Fruit fly (Drosophila melanogaster): ENCODE results near the gene CG9135.

The CG9135 gene

dm6 chr2L:6098479-6099269 is 48.1 kb downstream of the CG9135 start, which contains the start of gene CG9175 (continued):
- no peak for TF ChIP-seq CkIIα-i1 (GFP tag; IDR thresholded peaks at IDR 0.05)
- peak; percentile 30 for TF ChIP-seq Mad (GFP tag; optimal IDR thresholded peaks at IDR 0.05)
- no peak for TF ChIP-seq CG16779 (GFP tag; IDR thresholded peaks at IDR 0.05)
- TF ChIP-seq gro (GFP tag; optimal IDR thresholded peaks at IDR 0.05), result peak; percentile 83
- TF ChIP-seq CG17829 (tag; optimal IDR thresholded peaks at IDR 0.05), result peak; percentile 74
- no peak for TF ChIP-seq CG7357 (GFP tag; IDR thresholded peaks at IDR 0.05)
- no peak for TF ChIP-seq Doc2 (GFP tag; IDR thresholded peaks at IDR 0.05)
- peak; percentile 14 for TF ChIP-seq CG4854 (GFP tag; optimal IDR thresholded peaks at IDR 0.05)
- TF ChIP-seq CG1792 (GFP tag; optimal IDR thresholded peaks at IDR 0.05), result peak; percentile 15
- peak; percentile 87 for TF ChIP-seq CG14860 (GFP tag; IDR thresholded peaks at IDR 0.05; ENCODE audit: partially characterized antibody)
- TF ChIP-seq disco-r (GFP tag; optimal IDR thresholded peaks at IDR 0.05), result no peak
- peak; percentile 13 for TF ChIP-seq CG1647 (GFP tag; optimal IDR thresholded peaks at IDR 0.05)
- TF ChIP-seq Kr (GFP tag; optimal IDR thresholded peaks at IDR 0.05), result no peak
- TF ChIP-seq Ravus (GFP tag; IDR thresholded peaks at IDR 0.05), result no peak
- no peak for TF ChIP-seq ara (GFP tag; IDR thresholded peaks at IDR 0.05)
- peak; percentile 7 for TF ChIP-seq Spps (tag; optimal IDR thresholded peaks at IDR 0.05)
- peak; percentile 99 for TF ChIP-seq BEAF-32 (GFP tag; optimal IDR thresholded peaks at IDR 0.05)
- peak; percentile 17 for TF ChIP-seq pros (GFP tag; optimal IDR thresholded peaks at IDR 0.05)
- TF ChIP-seq Awh (GFP tag; IDR thresholded peaks at IDR 0.05), result no peak
- peak; percentile 100 for TF ChIP-seq crp (GFP tag; optimal IDR thresholded peaks at IDR 0.05)
- TF ChIP-seq CG3847 (GFP tag; IDR thresholded peaks at IDR 0.05), result peak; percentile 84
- TF ChIP-seq jumu (GFP tag; optimal IDR thresholded peaks at IDR 0.05), result peak; percentile 48
- peak; percentile 61 for TF ChIP-seq Dp (GFP tag; optimal IDR thresholded peaks at IDR 0.05)
- TF ChIP-seq cato (GFP tag; optimal IDR thresholded peaks at IDR 0.05; ENCODE audit: borderline replicate concordance), result no peak
- no peak for TF ChIP-seq psq (GFP tag; optimal IDR thresholded peaks at IDR 0.05)
- peak; percentile 12; the same call in 1 of the 2 replicates for TF ChIP-seq Adf1 (GFP tag; IDR thresholded peaks at IDR 0.05)
- TF ChIP-seq ERR (GFP tag; optimal IDR thresholded peaks at IDR 0.05), result peak; percentile 42
- no peak for TF ChIP-seq CG2202 (tag; optimal IDR thresholded peaks at IDR 0.05)
- TF ChIP-seq CG12155 (GFP tag; optimal IDR thresholded peaks at IDR 0.05), result peak; percentile 33
- TF ChIP-seq Optix (GFP tag; IDR thresholded peaks at IDR 0.05), result no peak
- TF ChIP-seq MESR4 (GFP tag; optimal IDR thresholded peaks at IDR 0.05), result peak; percentile 98
- TF ChIP-seq CG6813 (GFP tag; optimal IDR thresholded peaks at IDR 0.05), result no peak
- no peak for TF ChIP-seq Mrtf (GFP tag; IDR thresholded peaks at IDR 0.05)
- TF ChIP-seq CG6272 (GFP tag; IDR thresholded peaks at IDR 0.05), result no peak; the same call in 1 of the 2 replicates
- no peak for TF ChIP-seq prd (optimal IDR thresholded peaks at IDR 0.05)
- TF ChIP-seq prd (GFP tag; IDR thresholded peaks at IDR 0.05), result 0 out of 3 replicates have a peak, but pooled peaks have one; percentile 18
- TF ChIP-seq CG9727 (GFP tag; optimal IDR thresholded peaks at IDR 0.05), result peak; percentile 38
- peak; percentile 73 for TF ChIP-seq HmgD (GFP tag; optimal IDR thresholded peaks at IDR 0.05)
- TF ChIP-seq CG42726 (GFP tag; IDR thresholded peaks at IDR 0.05; ENCODE audit: partially characterized antibody), result peak; percentile 99
- no peak for TF ChIP-seq CG33557 (GFP tag; optimal IDR thresholded peaks at IDR 0.05)
- TF ChIP-seq CG8290 (GFP tag; optimal IDR thresholded peaks at IDR 0.05), result peak; percentile 83
- TF ChIP-seq CG8290 (tag; optimal IDR thresholded peaks at IDR 0.05), result peak; percentile 53 to 95
- no peak for TF ChIP-seq sqz (GFP tag; optimal IDR thresholded peaks at IDR 0.05)
- TF ChIP-seq phol (tag; optimal IDR thresholded peaks at IDR 0.05), result peak; percentile 51
- no peak for TF ChIP-seq CG9215 (GFP tag; IDR thresholded peaks at IDR 0.05)
- no peak for TF ChIP-seq CG7928 (GFP tag; optimal IDR thresholded peaks at IDR 0.05)
- no peak for TF ChIP-seq usp (GFP tag; optimal IDR thresholded peaks at IDR 0.05)
- TF ChIP-seq Eip74EF (GFP tag; optimal IDR thresholded peaks at IDR 0.05), result no peak
- peak; percentile 57 for TF ChIP-seq CG9797 (GFP tag; optimal IDR thresholded peaks at IDR 0.05)
- no peak for TF ChIP-seq croc (GFP tag; conservative IDR thresholded peaks at IDR 0.05)
